Worm (Caenorhabditis elegans) whole organism, mixed stage, embryonic: ENCODE data around the gene cnp-3.

ENCODE experiments used
- M03D4.4 ChIP-seq: sonication (generic microtip); optimal IDR thresholded peaks from 2 replicates; lab custom pipeline; 2017; ENCODE audit warnings: mild to moderate bottlenecking, missing genetic modification characterization, missing compliant biosample characterization
- bed-3 ChIP-seq: fragments of 200-800 bp; sonication (Bioruptor generic); optimal IDR thresholded peaks from 3 replicates; lab custom pipeline; 2018; ENCODE audit warnings: mild to moderate bottlenecking, missing genetic modification characterization, moderate library complexity, missing compliant biosample characterization
- blmp-1 ChIP-seq: fragments of 150-350 bp; optimal IDR thresholded peaks from 2 replicates; lab custom pipeline; 2014; ENCODE audit warnings: missing biosample characterization, missing genetic modification characterization
- ceh-43 ChIP-seq: fragments of 200-800 bp; sonication (Bioruptor generic); optimal IDR thresholded peaks from 2 replicates; lab custom pipeline; 2018; ENCODE audit warnings: mild to moderate bottlenecking, missing genetic modification characterization, moderate library complexity, missing compliant biosample characterization
- ceh-83 ChIP-seq: fragments of 200-800 bp; sonication (Bioruptor generic); optimal IDR thresholded peaks from 2 replicates; lab custom pipeline; 2018; ENCODE audit warnings: mild to moderate bottlenecking, missing genetic modification characterization, missing compliant biosample characterization
- ces-1 ChIP-seq: fragments of 150-350 bp; optimal IDR thresholded peaks from 2 replicates; lab custom pipeline; 2014; ENCODE audit warnings: missing biosample characterization, missing genetic modification reagents, missing genetic modification characterization
- cnd-1 ChIP-seq: fragments of 200-800 bp; sonication (Bioruptor generic); optimal IDR thresholded peaks from 2 replicates; lab custom pipeline; 2018; ENCODE audit warnings: mild to moderate bottlenecking, missing genetic modification characterization, missing compliant biosample characterization
- elt-1 ChIP-seq: sonication (generic microtip); optimal IDR thresholded peaks from 2 replicates; lab custom pipeline; 2017; ENCODE audit warnings: missing genetic modification characterization, mild to moderate bottlenecking, missing compliant biosample characterization, antibody characterized with exemption, moderate library complexity, borderline replicate concordance; ENCODE audit not compliant: insufficient read depth
- elt-3 ChIP-seq: fragments of 150-350 bp; optimal IDR thresholded peaks from 2 replicates; lab custom pipeline; 2014; ENCODE audit warnings: missing biosample characterization, missing genetic modification characterization
- flh-1 ChIP-seq: fragments of 200-800 bp; sonication (Bioruptor generic); optimal IDR thresholded peaks from 2 replicates; lab custom pipeline; 2018; ENCODE audit warnings: mild to moderate bottlenecking, missing genetic modification characterization, moderate library complexity, missing compliant biosample characterization
- ham-2 ChIP-seq: fragments of 200-800 bp; sonication (Bioruptor generic); optimal IDR thresholded peaks from 2 replicates; lab custom pipeline; 2018; ENCODE audit warnings: mild to moderate bottlenecking, missing genetic modification characterization, missing compliant biosample characterization
- lin-13 ChIP-seq: fragments of 150-350 bp; optimal IDR thresholded peaks from 2 replicates; lab custom pipeline; 2014; ENCODE audit warnings: missing biosample characterization, missing genetic modification characterization
- lin-32 ChIP-seq: fragments of 200-800 bp; sonication (Bioruptor generic); optimal IDR thresholded peaks from 2 replicates; lab custom pipeline; 2018; ENCODE audit warnings: mild to moderate bottlenecking, missing genetic modification characterization, missing compliant biosample characterization
- lsy-2 ChIP-seq: fragments of 150-350 bp; optimal IDR thresholded peaks from 2 replicates; lab custom pipeline; 2014; ENCODE audit warnings: missing biosample characterization, missing genetic modification characterization
- mab-5 ChIP-seq: fragments of 150-350 bp; optimal IDR thresholded peaks from 2 replicates; lab custom pipeline; 2014; ENCODE audit warnings: missing biosample characterization, missing genetic modification characterization
- mep-1 ChIP-seq: fragments of 150-350 bp; optimal IDR thresholded peaks from 2 replicates; lab custom pipeline; 2017; ENCODE audit warnings: missing biosample characterization, missing genetic modification reagents, missing genetic modification characterization, inconsistent platforms
- mls-2 ChIP-seq: sonication (generic microtip); optimal IDR thresholded peaks from 2 replicates; lab custom pipeline; 2016; ENCODE audit warnings: mild to moderate bottlenecking, missing genetic modification characterization, moderate library complexity, missing compliant biosample characterization
- nhr-2 ChIP-seq: fragments of 150-350 bp; optimal IDR thresholded peaks from 2 replicates; lab custom pipeline; 2014; ENCODE audit warnings: missing biosample characterization, missing genetic modification characterization
- nhr-237 ChIP-seq: fragments of 150-350 bp; optimal IDR thresholded peaks from 2 replicates; lab custom pipeline; 2014; ENCODE audit warnings: missing biosample characterization, missing genetic modification characterization
- nhr-28 ChIP-seq: fragments of 150-350 bp; optimal IDR thresholded peaks from 2 replicates; lab custom pipeline; 2014; ENCODE audit warnings: missing biosample characterization, missing genetic modification characterization
- nhr-76 ChIP-seq: sonication (generic microtip); optimal IDR thresholded peaks from 2 replicates; lab custom pipeline; 2017; ENCODE audit warnings: missing biosample characterization, missing genetic modification characterization
- pha-4 ChIP-seq: fragments of 150-350 bp; optimal IDR thresholded peaks from 2 replicates; lab custom pipeline; 2018; ENCODE audit warnings: missing biosample characterization, missing genetic modification reagents, missing genetic modification characterization
- sem-2 ChIP-seq: fragments of 200-800 bp; sonication (Bioruptor generic); optimal IDR thresholded peaks from 2 replicates; lab custom pipeline; 2018; ENCODE audit warnings: mild to moderate bottlenecking, missing genetic modification characterization, missing compliant biosample characterization
- sptf-1 ChIP-seq: sonication (generic microtip); optimal IDR thresholded peaks from 2 replicates; lab custom pipeline; 2017; ENCODE audit warnings: mild to moderate bottlenecking, missing genetic modification characterization, moderate library complexity, missing compliant biosample characterization
- tbx-8 ChIP-seq: fragments of 200-800 bp; sonication (Bioruptor generic); optimal IDR thresholded peaks from 2 replicates; lab custom pipeline; 2018; ENCODE audit warnings: mild to moderate bottlenecking, missing genetic modification characterization, moderate library complexity, missing compliant biosample characterization
- unc-120 ChIP-seq: sonication (generic microtip); optimal IDR thresholded peaks from 2 replicates; lab custom pipeline; 2017; ENCODE audit warnings: missing genetic modification characterization, missing compliant biosample characterization; ENCODE audit not compliant: poor library complexity, severe bottlenecking
- unc-62 ChIP-seq: fragments of 150-350 bp; optimal IDR thresholded peaks from 2 replicates; lab custom pipeline; 2014; ENCODE audit warnings: missing biosample characterization, missing genetic modification reagents, missing genetic modification characterization
- zip-8 ChIP-seq: fragments of 150-350 bp; optimal IDR thresholded peaks from 2 replicates; lab custom pipeline; 2014; ENCODE audit warnings: missing biosample characterization, missing genetic modification characterization
- ztf-11 ChIP-seq: fragments of 150-350 bp; optimal IDR thresholded peaks from 2 replicates; lab custom pipeline; 2014; ENCODE audit warnings: missing biosample characterization, missing genetic modification characterization

Gene cnp-3

DNA sequence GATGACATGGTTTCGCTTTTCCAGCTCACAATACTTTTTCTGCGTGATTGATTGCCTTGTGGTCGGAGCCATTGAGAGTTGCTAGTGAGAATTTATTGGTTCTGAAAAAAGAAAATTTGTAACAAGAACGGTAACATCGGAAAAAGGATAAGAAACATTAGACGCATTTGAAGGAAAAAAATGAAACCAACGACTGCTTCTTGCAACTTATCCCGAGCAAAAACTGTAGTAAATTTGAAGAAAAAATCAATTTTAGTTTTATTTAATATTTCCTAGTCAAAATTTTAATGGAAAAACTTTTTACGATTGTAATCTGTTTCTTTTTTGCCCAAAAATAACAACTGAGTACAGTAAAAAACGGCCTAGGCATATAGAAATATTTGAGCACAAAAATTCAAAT, 30.2 kb downstream of the cnp-3 start, which contains the start of gene lido-4:
Gene lido-4, minus strand, starts transcription at position 101 of the 400 bp plus-strand sequence.
- TF ChIP-seq zip-8 (no peak), tbx-8 (GFP tag; lab: Kevin White, UChicago) (no peak), sem-2 (no peak), mls-2 (no peak), nhr-2 (tag; lab: Kevin White, UChicago) (no peak), mep-1 (tag; lab: Kevin White, UChicago) (no peak), unc-62 (GFP tag; lab: Kevin White, UChicago) (no peak), lin-13 (tag; lab: Kevin White, UChicago) (no peak), ces-1 (no peak), sptf-1 (tag; lab: Kevin White, UChicago) (no peak), pha-4 (no peak), cnd-1 (no peak), ceh-43 (GFP tag; lab: Kevin White, UChicago) (no peak), lin-32 (GFP tag; lab: Kevin White, UChicago) (no peak), flh-1 (GFP tag; lab: Kevin White, UChicago) (no peak), bed-3 (GFP tag; lab: Kevin White, UChicago) (no peak), nhr-28 (tag; lab: Kevin White, UChicago) (no peak), mab-5 (tag; lab: Kevin White, UChicago) (no peak)

DNA sequence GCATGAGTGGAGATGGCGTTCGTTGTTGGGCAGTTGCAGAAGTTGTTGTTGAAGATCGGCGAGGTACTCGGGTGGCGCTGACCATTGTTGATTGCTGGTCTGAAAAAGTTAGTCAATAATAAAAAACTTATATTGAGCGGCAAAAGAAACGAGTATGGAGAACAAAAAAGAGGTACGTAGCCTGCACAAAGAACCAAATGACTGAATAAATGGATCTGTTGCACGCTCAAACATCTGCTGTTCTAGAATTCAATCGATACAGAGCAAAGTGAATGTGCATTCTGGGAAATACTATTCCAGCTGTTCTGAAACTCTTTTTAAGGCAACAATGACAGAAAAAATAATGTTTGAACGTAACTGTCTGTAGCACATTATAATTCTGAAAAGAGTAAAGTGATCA, 37.3 kb downstream of the cnp-3 start, which contains the start of gene lido-2:
Gene lido-2, minus strand, starts transcription at position 101 of the 400 bp plus-strand sequence.
- TF ChIP-seq elt-3, result no peak
- TF ChIP-seq elt-1 (tag; lab: Kevin White, UChicago), result no peak
- TF ChIP-seq mls-2, result no peak
- TF ChIP-seq ces-1, result no peak
- no peak for TF ChIP-seq ztf-11 (tag; lab: Kevin White, UChicago)
- no peak for TF ChIP-seq nhr-237 (tag; lab: Kevin White, UChicago)
- no peak for TF ChIP-seq flh-1 (GFP tag; lab: Kevin White, UChicago)
- TF ChIP-seq, all 35 proteins: peak for 0

- no peak for TF ChIP-seq elt-3
- peak; percentile 26 for TF ChIP-seq elt-1 (tag; lab: Kevin White, UChicago)
Measured at ce11 chrX:17096508-17097234, 41.2 kb downstream of the cnp-3 start, which contains the start of gene lido-1. Gene lido-1, minus strand, starts transcription at chrX:17096558.

DNA sequence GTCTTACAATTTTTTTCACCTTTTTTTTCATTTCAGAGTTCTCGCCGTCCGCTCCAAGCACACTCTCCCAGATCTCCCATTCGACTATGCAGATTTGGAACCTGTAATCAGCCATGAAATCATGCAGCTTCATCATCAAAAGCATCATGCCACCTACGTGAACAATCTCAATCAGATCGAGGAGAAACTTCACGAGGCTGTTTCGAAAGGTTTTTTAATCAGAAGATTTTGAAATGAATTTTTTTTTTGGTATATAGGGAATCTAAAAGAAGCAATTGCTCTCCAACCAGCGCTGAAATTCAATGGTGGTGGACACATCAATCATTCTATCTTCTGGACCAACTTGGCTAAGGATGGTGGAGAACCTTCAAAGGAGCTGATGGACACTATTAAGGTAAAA, 44.7 kb downstream of the cnp-3 start, which contains the start of gene C08A9.3:
Gene C08A9.3, minus strand, starts transcription at position 101 of the 400 bp plus-strand sequence.
- TF ChIP-seq bed-3 (GFP tag; lab: Kevin White, UChicago) (no peak), unc-120 (tag; lab: Kevin White, UChicago) (no peak), nhr-28 (tag; lab: Kevin White, UChicago) (no peak), ham-2 (GFP tag; lab: Kevin White, UChicago) (no peak), mep-1 (tag; lab: Kevin White, UChicago) (no peak), ztf-11 (tag; lab: Kevin White, UChicago) (no peak), mab-5 (tag; lab: Kevin White, UChicago) (no peak), cnd-1 (no peak), mls-2 (no peak), sem-2 (no peak), zip-8 (no peak), unc-62 (GFP tag; lab: Kevin White, UChicago) (no peak), flh-1 (GFP tag; lab: Kevin White, UChicago) (no peak), pha-4 (no peak)

DNA sequence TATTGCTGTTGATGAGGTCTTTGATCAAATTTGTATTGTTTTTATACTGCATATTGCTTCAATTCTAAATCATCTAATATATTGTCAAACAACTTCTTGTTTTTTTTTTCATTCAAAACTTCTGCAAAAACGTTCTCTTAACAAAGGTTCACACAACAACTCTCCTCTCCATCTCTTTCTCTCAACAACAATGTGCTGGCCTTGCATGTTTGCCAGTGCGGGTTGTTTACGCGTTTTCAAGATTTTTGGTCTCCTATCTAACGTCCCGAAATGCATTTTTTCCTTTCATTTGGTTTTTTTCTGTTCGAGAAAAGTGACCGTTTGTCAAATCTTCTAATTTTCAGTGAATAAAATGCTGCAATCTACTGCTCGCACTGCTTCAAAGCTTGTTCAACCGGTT, 45.5 kb downstream of the cnp-3 start, which contains the start of gene sod-3:
Gene sod-3, plus strand, starts transcription at position 338 of the 400 bp plus-strand sequence.
- TF ChIP-seq blmp-1 (tag; lab: Kevin White, UChicago) (no peak), unc-120 (tag; lab: Kevin White, UChicago) (no peak), tbx-8 (GFP tag; lab: Kevin White, UChicago) (no peak), sem-2 (no peak), M03D4.4 (no peak), elt-3 (no peak), mep-1 (tag; lab: Kevin White, UChicago) (no peak), zip-8 (no peak), mab-5 (tag; lab: Kevin White, UChicago) (no peak), lsy-2 (tag; lab: Kevin White, UChicago) (no peak), ceh-83 (GFP tag; lab: Kevin White, UChicago) (no peak), ham-2 (GFP tag; lab: Kevin White, UChicago) (no peak), ceh-43 (GFP tag; lab: Kevin White, UChicago) (no peak), nhr-76 (tag; lab: Kevin White, UChicago) (no peak), mls-2 (no peak), elt-1 (tag; lab: Kevin White, UChicago) (no peak)
